Worm (Caenorhabditis elegans) whole organism, L1 larva: ENCODE measurements around the gene tcl-2.
A peak's percentile ranks its signal among the peaks of the same experiment; 100 is the strongest.

ENCODE experiments used
- C04F5.9 ChIP-seq: sonication (generic microtip); optimal IDR thresholded peaks from 2 replicates; lab custom pipeline; 2016; ENCODE audit warnings: missing genetic modification characterization, missing compliant biosample characterization
- aha-1 ChIP-seq: fragments of 150-350 bp; optimal IDR thresholded peaks from 2 replicates; lab custom pipeline; 2014; ENCODE audit warnings: missing biosample characterization, missing genetic modification characterization
- alr-1 ChIP-seq: fragments of 200-800 bp; sonication (Bioruptor generic); optimal IDR thresholded peaks from 2 replicates; lab custom pipeline; 2018; ENCODE audit warnings: borderline replicate concordance, mild to moderate bottlenecking, missing genetic modification characterization, missing compliant biosample characterization
- ama-1 ChIP-seq: fragments of 150-350 bp; optimal IDR thresholded peaks from 2 replicates; lab custom pipeline; 2014
- blmp-1 ChIP-seq: fragments of 150-350 bp; optimal IDR thresholded peaks from 2 replicates; lab custom pipeline; 2014; ENCODE audit warnings: missing biosample characterization, missing genetic modification characterization
- ceh-63 ChIP-seq: fragments of 200-800 bp; sonication (Bioruptor generic); optimal IDR thresholded peaks from 2 replicates; lab custom pipeline; 2018; ENCODE audit warnings: mild to moderate bottlenecking, missing genetic modification characterization, missing compliant biosample characterization
- ceh-90 ChIP-seq: sonication (generic microtip); optimal IDR thresholded peaks from 2 replicates; lab custom pipeline; 2016; ENCODE audit warnings: missing genetic modification characterization, missing compliant biosample characterization
- ces-1 ChIP-seq: fragments of 150-350 bp; optimal IDR thresholded peaks from 2 replicates; lab custom pipeline; 2014; ENCODE audit warnings: missing biosample characterization, missing genetic modification reagents, missing genetic modification characterization
- dpl-1 ChIP-seq, 3 experiments: fragments of 150-350 bp in 2 of 3; sonication (generic microtip) in 1 of 3; optimal IDR thresholded peaks; 2 replicates each; lab custom pipeline; 2014 to 2017; ENCODE audit warnings: missing biosample characterization in 3 of 3, missing genetic modification characterization in 3 of 3, missing genetic modification reagents in 3 of 3
- dsc-1 ChIP-seq: sonication (generic microtip); optimal IDR thresholded peaks from 2 replicates; lab custom pipeline; 2016; ENCODE audit warnings: mild to moderate bottlenecking, missing genetic modification characterization, missing compliant biosample characterization
- efl-1 ChIP-seq, 4 experiments: fragments of 150-350 bp; optimal IDR thresholded peaks in 3 of 4; peaks in 1 of 4; 1 replicate in 1 of 4; 2 replicates in 3 of 4; lab custom pipeline; 2014; ENCODE audit warnings: missing biosample characterization in 2 of 4, missing genetic modification characterization in 2 of 4, missing genetic modification reagents in 2 of 4
- efl-3 ChIP-seq: fragments of 200-800 bp; sonication (Bioruptor generic); optimal IDR thresholded peaks from 2 replicates; lab custom pipeline; 2018; ENCODE audit warnings: mild to moderate bottlenecking, missing genetic modification characterization, missing compliant biosample characterization
- egl-13 ChIP-seq: sonication (generic microtip); optimal IDR thresholded peaks from 2 replicates; lab custom pipeline; 2016; ENCODE audit warnings: missing genotype, missing genetic modification reagents, missing genetic modification characterization, missing compliant biosample characterization
- egl-27 ChIP-seq, 2 experiments: fragments of 150-350 bp in 1 of 2; sonication (generic microtip); optimal IDR thresholded peaks; 3 replicates each; lab custom pipeline; 2017 to 2018; ENCODE audit warnings: missing biosample characterization in 2 of 2, missing genetic modification characterization in 2 of 2, missing genetic modification reagents in 2 of 2
- fkh-4 ChIP-seq: sonication (generic microtip); optimal IDR thresholded peaks from 2 replicates; lab custom pipeline; 2016; ENCODE audit warnings: missing compliant biosample characterization, missing genetic modification characterization, borderline replicate concordance
- hlh-17 ChIP-seq: fragments of 200-800 bp; sonication (Bioruptor generic); optimal IDR thresholded peaks from 2 replicates; lab custom pipeline; 2018; ENCODE audit warnings: missing genetic modification characterization, mild to moderate bottlenecking, missing compliant biosample characterization, moderate library complexity, borderline replicate concordance
- isw-1 ChIP-seq: fragments of 200-800 bp; sonication (Bioruptor generic); IDR thresholded peaks from 2 replicates; pipeline ENCODE4 v1.3.6; 2022; ENCODE audit warnings: missing genetic modification characterization, missing compliant biosample characterization
- jun-1 ChIP-seq: fragments of 150-350 bp; optimal IDR thresholded peaks from 2 replicates; lab custom pipeline; 2014; ENCODE audit warnings: missing biosample characterization, missing genetic modification reagents, missing genetic modification characterization
- lin-13 ChIP-seq: fragments of 150-350 bp; optimal IDR thresholded peaks from 2 replicates; lab custom pipeline; 2014; ENCODE audit warnings: missing biosample characterization, missing genetic modification reagents, missing genetic modification characterization
- lin-14 ChIP-seq: fragments of 200-800 bp; sonication (Bioruptor generic); optimal IDR thresholded peaks from 2 replicates; lab custom pipeline; 2018; ENCODE audit warnings: mild to moderate bottlenecking, missing genetic modification characterization, moderate library complexity, missing compliant biosample characterization
- lin-39 ChIP-seq: fragments of 150-350 bp; optimal IDR thresholded peaks from 2 replicates; lab custom pipeline; 2014; ENCODE audit warnings: missing biosample characterization, missing genetic modification reagents, missing genetic modification characterization
- lsy-2 ChIP-seq, 2 experiments: fragments of 150-350 bp; optimal IDR thresholded peaks; 2 replicates each; lab custom pipeline; 2014; ENCODE audit warnings: missing biosample characterization in 2 of 2, missing genetic modification characterization in 2 of 2
- mdl-1 ChIP-seq, 2 experiments: fragments of 150-350 bp; optimal IDR thresholded peaks; 2 replicates each; lab custom pipeline; 2014 to 2017; ENCODE audit warnings: missing biosample characterization in 2 of 2, missing genetic modification characterization in 2 of 2, inconsistent platforms in 1 of 2
- mep-1 ChIP-seq: fragments of 150-350 bp; optimal IDR thresholded peaks from 2 replicates; lab custom pipeline; 2014; ENCODE audit warnings: missing biosample characterization, missing genetic modification characterization
- nhr-11 ChIP-seq: fragments of 150-350 bp; optimal IDR thresholded peaks from 2 replicates; lab custom pipeline; 2014; ENCODE audit warnings: missing biosample characterization, missing genetic modification characterization
- nhr-12 ChIP-seq: sonication (generic microtip); optimal IDR thresholded peaks from 2 replicates; lab custom pipeline; 2017; ENCODE audit warnings: missing biosample characterization, missing genetic modification characterization
- nhr-19 ChIP-seq: fragments of 200-800 bp; sonication (Bioruptor generic); conservative IDR thresholded peaks from 2 replicates; pipeline ENCODE4 v1.3.6; 2022; ENCODE audit warnings: missing genetic modification characterization, missing compliant biosample characterization
- nhr-20 ChIP-seq: sonication (generic microtip); optimal IDR thresholded peaks from 2 replicates; lab custom pipeline; 2016; ENCODE audit warnings: mild to moderate bottlenecking, missing genetic modification characterization, missing compliant biosample characterization
- nhr-71 ChIP-seq: sonication (generic microtip); optimal IDR thresholded peaks from 2 replicates; lab custom pipeline; 2016; ENCODE audit warnings: mild to moderate bottlenecking, missing genetic modification characterization, moderate library complexity, missing compliant biosample characterization
- nhr-76 ChIP-seq: sonication (generic microtip); optimal IDR thresholded peaks from 2 replicates; lab custom pipeline; 2017; ENCODE audit warnings: missing biosample characterization, missing genetic modification characterization
- nhr-77 ChIP-seq: fragments of 150-350 bp; optimal IDR thresholded peaks from 2 replicates; lab custom pipeline; 2014; ENCODE audit warnings: missing biosample characterization, missing genetic modification characterization
- nhr-84 ChIP-seq: sonication (generic microtip); optimal IDR thresholded peaks from 2 replicates; lab custom pipeline; 2017; ENCODE audit warnings: missing biosample characterization, missing genetic modification characterization
- nhr-85 ChIP-seq: sonication (generic microtip); peaks from one replicate; lab custom pipeline; 2016; ENCODE audit warnings: missing genetic modification characterization, inconsistent platforms, missing compliant biosample characterization
- nhr-90 ChIP-seq: sonication (generic microtip); optimal IDR thresholded peaks from 2 replicates; lab custom pipeline; 2016; ENCODE audit warnings: mild to moderate bottlenecking, missing genetic modification characterization, missing compliant biosample characterization; ENCODE audit not compliant: poor library complexity
- snpc-4 ChIP-seq: fragments of 150-350 bp; optimal IDR thresholded peaks from 2 replicates; lab custom pipeline; 2014; ENCODE audit warnings: missing biosample characterization, missing genetic modification characterization
- snu-23 ChIP-seq: sonication (generic microtip); optimal IDR thresholded peaks from 2 replicates; lab custom pipeline; 2016; ENCODE audit warnings: missing genetic modification characterization, missing compliant biosample characterization
- sox-4 ChIP-seq: sonication (generic microtip); optimal IDR thresholded peaks from 2 replicates; lab custom pipeline; 2016; ENCODE audit warnings: missing genetic modification characterization, missing compliant biosample characterization
- sptf-1 ChIP-seq: fragments of 150-350 bp; optimal IDR thresholded peaks from 2 replicates; lab custom pipeline; 2014; ENCODE audit warnings: missing biosample characterization, missing genetic modification characterization
- tbx-2 ChIP-seq: sonication (generic microtip); optimal IDR thresholded peaks from 2 replicates; lab custom pipeline; 2016; ENCODE audit warnings: missing genetic modification characterization, missing compliant biosample characterization
- tlp-1 ChIP-seq: fragments of 150-350 bp; optimal IDR thresholded peaks from 2 replicates; lab custom pipeline; 2014; ENCODE audit warnings: missing biosample characterization, missing genetic modification characterization
- unc-130 ChIP-seq: fragments of 150-350 bp; optimal IDR thresholded peaks from 2 replicates; lab custom pipeline; 2017; ENCODE audit warnings: missing biosample characterization, missing genetic modification characterization, inconsistent platforms
- unc-62 ChIP-seq: fragments of 150-350 bp; optimal IDR thresholded peaks from 2 replicates; lab custom pipeline; 2014; ENCODE audit warnings: missing biosample characterization, missing genetic modification reagents, missing genetic modification characterization
- unc-86 ChIP-seq: sonication (generic microtip); optimal IDR thresholded peaks from 2 replicates; lab custom pipeline; 2016; ENCODE audit warnings: missing genetic modification characterization, missing compliant biosample characterization
- unc-98 ChIP-seq: fragments of 200-800 bp; sonication (Bioruptor generic); IDR thresholded peaks from 2 replicates; pipeline ENCODE4 v1.3.6; 2022; ENCODE audit warnings: missing genetic modification characterization, missing compliant biosample characterization
- vab-15 ChIP-seq: sonication (generic microtip); optimal IDR thresholded peaks from 2 replicates; lab custom pipeline; 2017; ENCODE audit warnings: missing genotype, mild to moderate bottlenecking, missing genetic modification characterization, missing compliant biosample characterization
- xbp-1 ChIP-seq: sonication (generic microtip); optimal IDR thresholded peaks from 2 replicates; lab custom pipeline; 2016; ENCODE audit warnings: missing genetic modification characterization, missing compliant biosample characterization
- zip-4 ChIP-seq: fragments of 200-800 bp; sonication (Bioruptor generic); optimal IDR thresholded peaks from 2 replicates; lab custom pipeline; 2018; ENCODE audit warnings: mild to moderate bottlenecking, missing genetic modification characterization, moderate library complexity, missing compliant biosample characterization
- ztf-11 ChIP-seq, 2 experiments: sonication (generic microtip); optimal IDR thresholded peaks; 2 replicates each; lab custom pipeline; 2016 to 2017; ENCODE audit warnings: missing genetic modification characterization in 2 of 2, missing biosample characterization in 1 of 2, missing compliant biosample characterization in 1 of 2
- ztf-4 ChIP-seq: fragments of 150-350 bp; optimal IDR thresholded peaks from 2 replicates; lab custom pipeline; 2014; ENCODE audit warnings: missing biosample characterization, missing genetic modification characterization

Gene tcl-2

ce11 chrIV:174115-174514, 4.8 kb upstream of the tcl-2 start:
- TF ChIP-seq C04F5.9 = no peak
- peak; percentile 22 for TF ChIP-seq tbx-2
- no peak for TF ChIP-seq aha-1 (tag; lab: Kevin White, UChicago)
- TF ChIP-seq ztf-11 (tag; optimal IDR thresholded peaks at IDR 0.05; lab: Kevin White, UChicago) = peak in 1 of 2 experiments; percentile 37
- peak; percentile 36 for TF ChIP-seq blmp-1 (tag; lab: Kevin White, UChicago)
- peak; percentile 60 for TF ChIP-seq nhr-85 (tag; lab: Kevin White, UChicago)
- no peak for TF ChIP-seq lin-39 (tag; lab: Kevin White, UChicago)
- no peak for TF ChIP-seq ceh-63 (GFP tag; lab: Kevin White, UChicago)

- TF ChIP-seq nhr-90 = no peak
- TF ChIP-seq ama-1 (lab: Kevin White, UChicago) = no peak
- peak; percentile 47 for TF ChIP-seq lin-14 (GFP tag; lab: Kevin White, UChicago)
- TF ChIP-seq nhr-71 (tag; lab: Kevin White, UChicago) = no peak
- TF ChIP-seq ces-1 (GFP tag; lab: Kevin White, UChicago) = no peak
- TF ChIP-seq snpc-4 = no peak
- TF ChIP-seq nhr-19 (GFP tag; lab: Robert Waterston, UW) = 0 out of 2 replicates have a peak, but pooled peaks have one; percentile 15
- no peak for TF ChIP-seq unc-62 (GFP tag; lab: Kevin White, UChicago)
- no peak for TF ChIP-seq egl-27 (tag; optimal IDR thresholded peaks at IDR 0.05; lab: Kevin White, UChicago)
- TF ChIP-seq sox-4 (tag; lab: Kevin White, UChicago) = no peak
- no peak for TF ChIP-seq unc-98
- no peak for TF ChIP-seq hlh-17 (GFP tag; lab: Kevin White, UChicago)
- TF ChIP-seq nhr-85 (tag; lab: Kevin White, UChicago) = peak; percentile 83
- peak; percentile 42 for TF ChIP-seq blmp-1 (tag; lab: Kevin White, UChicago)
- TF ChIP-seq vab-15 (tag; lab: Kevin White, UChicago) = no peak
- no peak for TF ChIP-seq lin-13 (GFP tag; lab: Kevin White, UChicago)
- no peak for TF ChIP-seq jun-1 (tag; lab: Kevin White, UChicago)
- TF ChIP-seq efl-3 (GFP tag; lab: Kevin White, UChicago) = no peak
- no peak for TF ChIP-seq dpl-1 (GFP tag; optimal IDR thresholded peaks at IDR 0.05; lab: Kevin White, UChicago)
- no peak for TF ChIP-seq nhr-20 (tag; lab: Kevin White, UChicago)
- no peak for TF ChIP-seq zip-4 (GFP tag; lab: Kevin White, UChicago)
- no peak for TF ChIP-seq nhr-76 (tag; lab: Kevin White, UChicago)
- TF ChIP-seq isw-1 (GFP tag; lab: Robert Waterston, UW) = no peak
- no peak for TF ChIP-seq alr-1 (tag; lab: Kevin White, UChicago)
- TF ChIP-seq unc-86 (tag; lab: Kevin White, UChicago) = no peak
- no peak for TF ChIP-seq lsy-2 (tag; optimal IDR thresholded peaks at IDR 0.05; lab: Kevin White, UChicago)
- TF ChIP-seq ztf-4 (tag; lab: Kevin White, UChicago) = no peak
- no peak for TF ChIP-seq tlp-1
- peak in 1 of 2 experiments; percentile 16 for TF ChIP-seq ztf-11 (tag; optimal IDR thresholded peaks at IDR 0.05; lab: Kevin White, UChicago)
- no peak for TF ChIP-seq sptf-1
- no peak for TF ChIP-seq ceh-90 (tag; lab: Kevin White, UChicago)
- TF ChIP-seq lin-39 (tag; lab: Kevin White, UChicago) = no peak
- no peak for TF ChIP-seq xbp-1 (tag; lab: Kevin White, UChicago)
- TF ChIP-seq egl-13 (tag; lab: Kevin White, UChicago) = no peak
- no peak for TF ChIP-seq snu-23 (GFP tag; lab: Kevin White, UChicago)
- TF ChIP-seq efl-1 (optimal IDR thresholded peaks at IDR 0.05; lab: Kevin White, UChicago) = no peak
- TF ChIP-seq efl-1 (GFP tag; optimal IDR thresholded peaks at IDR 0.05 in 1 of 2; lab: Kevin White, UChicago) = peak in 1 of 2 experiments; percentile 80
- no peak for TF ChIP-seq nhr-11 (tag; lab: Kevin White, UChicago)
- no peak for TF ChIP-seq unc-130 (tag; lab: Kevin White, UChicago)
- TF ChIP-seq dsc-1 = no peak
- no peak for TF ChIP-seq mdl-1 (tag; optimal IDR thresholded peaks at IDR 0.05; lab: Kevin White, UChicago)
- TF ChIP-seq nhr-77 (tag; lab: Kevin White, UChicago) = no peak
- TF ChIP-seq nhr-84 (tag; lab: Kevin White, UChicago) = no peak
- peak; percentile 22 for TF ChIP-seq mep-1
- no peak for TF ChIP-seq nhr-12 (tag; lab: Kevin White, UChicago)
- TF ChIP-seq ceh-63 (GFP tag; lab: Kevin White, UChicago) = no peak
- TF ChIP-seq fkh-4 (tag; lab: Kevin White, UChicago) = no peak
- TF ChIP-seq tbx-2 = peak; percentile 9
- TF ChIP-seq, all 84 proteins: peak for 8
These were observed 3.2 kb upstream of the tcl-2 start for ce11 chrIV:175698-176097.
